Worm (Caenorhabditis elegans): ENCODE results near the gene nos-3.
"Not testable (repeated sequence)": the region's sequence is repeated elsewhere in the genome, so short reads cannot be mapped to it uniquely, and the experiment has no call there.

nos-3 gene

ce11 chrII:9717904-9718303 is 28.2 kb upstream of the nos-3 start, which contains the start of gene Y53C12A.6:
Y53C12A.6 (minus strand) TSS chrII:9718004.
- TF ChIP-seq lsy-12 (tag; optimal IDR thresholded peaks at IDR 0.05) (no peak), daf-12 (tag; optimal IDR thresholded peaks at IDR 0.05) (no peak), egl-27 (tag; optimal IDR thresholded peaks at IDR 0.05) (no peak)

- TF ChIP-seq zag-1, aly-2, nhr-237 (tag; optimal IDR thresholded peaks at IDR 0.05): not testable (repeated sequence)
Measured at ce11 chrII:9718631-9719252, 27.4 kb upstream of the nos-3 start, which contains the start of gene Y53C12A.11. Y53C12A.11 (minus strand) TSS chrII:9718698.

DNA sequence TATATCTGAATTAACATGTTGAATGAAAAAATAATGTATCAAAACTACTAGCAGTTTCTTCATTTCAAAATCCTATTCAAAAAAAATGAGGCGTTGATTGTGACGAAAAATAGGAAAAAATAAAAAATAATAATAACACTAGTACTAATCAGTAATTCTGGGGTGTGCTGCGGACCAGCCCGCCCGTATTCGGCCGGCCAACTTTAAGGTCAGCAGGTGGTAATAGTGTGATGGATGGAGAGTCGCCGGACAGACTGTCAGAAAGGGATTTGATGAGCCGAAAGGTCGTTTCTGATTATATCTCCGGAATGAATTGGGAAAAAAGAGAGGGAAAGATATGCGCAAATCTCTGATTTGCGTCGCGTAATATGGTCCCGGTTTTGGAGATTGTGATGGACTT is 21.7 kb upstream of the nos-3 start, which contains the start of gene cutl-2:
Gene cutl-2, minus strand, starts transcription at position 210 of the 400 bp plus-strand sequence.
- TF ChIP-seq tbx-2 (tag; optimal IDR thresholded peaks at IDR 0.05) (no peak), ZK546.5 (tag; optimal IDR thresholded peaks at IDR 0.05) (no peak), nhr-76 (tag; optimal IDR thresholded peaks at IDR 0.05) (no peak), pha-4 (tag; optimal IDR thresholded peaks at IDR 0.05) (no peak), fos-1 (tag; optimal IDR thresholded peaks at IDR 0.05) (no peak), aly-2 (tag; optimal IDR thresholded peaks at IDR 0.05) (no peak), nhr-77 (tag; optimal IDR thresholded peaks at IDR 0.05) (no peak), unc-39 (tag; optimal IDR thresholded peaks at IDR 0.05) (no peak), lin-39 (tag; optimal IDR thresholded peaks at IDR 0.05) (no peak), hmg-11 (tag; optimal IDR thresholded peaks at IDR 0.05) (no peak), eor-1 (tag; optimal IDR thresholded peaks at IDR 0.05) (no peak), nhr-25 (tag; optimal IDR thresholded peaks at IDR 0.05) (no peak), elt-2 (tag; optimal IDR thresholded peaks at IDR 0.05) (no peak), fkh-10 (GFP tag; optimal IDR thresholded peaks at IDR 0.05) (no peak), R02D3.7 (tag; optimal IDR thresholded peaks at IDR 0.05) (no peak), snpc-4 (tag; optimal IDR thresholded peaks at IDR 0.05) (no peak), nhr-28 (tag; optimal IDR thresholded peaks at IDR 0.05) (no peak)

DNA sequence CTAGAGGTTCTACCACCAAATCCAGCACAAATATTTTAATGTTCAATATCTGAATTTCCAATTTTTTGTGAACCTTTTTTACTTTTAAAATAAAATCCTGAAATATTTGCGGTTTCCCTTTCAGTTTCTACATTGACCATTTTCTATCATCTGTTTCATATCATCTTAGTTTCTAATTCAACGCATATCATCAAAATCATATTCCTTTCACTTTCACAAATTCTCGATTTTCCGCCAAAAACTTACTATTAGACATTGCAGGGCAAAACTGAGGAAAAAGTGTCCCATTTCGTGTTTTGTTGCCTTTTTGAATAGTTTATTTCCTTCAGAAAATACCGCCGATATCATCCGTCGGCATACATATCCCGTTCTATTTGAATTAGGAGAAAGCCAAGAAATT is 21.1 kb upstream of the nos-3 start:
- TF ChIP-seq elt-1 (tag; optimal IDR thresholded peaks at IDR 0.05) (no peak), nhr-76 (tag; optimal IDR thresholded peaks at IDR 0.05) (peak; percentile 91)

ce11 chrII:9727192-9727699 is 18.9 kb upstream of the nos-3 start:
- TF ChIP-seq ceh-28 (tag; optimal IDR thresholded peaks at IDR 0.05) = no peak
- no peak for TF ChIP-seq ceh-9 (tag; optimal IDR thresholded peaks at IDR 0.05)
- TF ChIP-seq lin-39 (tag; optimal IDR thresholded peaks at IDR 0.05) = peak; percentile 41
- TF ChIP-seq ama-1 (optimal IDR thresholded peaks at IDR 0.05) = no peak
- TF ChIP-seq egl-5 (tag; optimal IDR thresholded peaks at IDR 0.05) = peak; percentile 46
- TF ChIP-seq lin-15B (tag; optimal IDR thresholded peaks at IDR 0.05) = peak; percentile 1
- no peak for TF ChIP-seq nhr-237 (tag; optimal IDR thresholded peaks at IDR 0.05)
- peak; percentile 56 for TF ChIP-seq nfya-1 (tag; optimal IDR thresholded peaks at IDR 0.05; ENCODE audit: insufficient read depth)
- TF ChIP-seq snpc-4 (tag; optimal IDR thresholded peaks at IDR 0.05) = no peak
- TF ChIP-seq ZK546.5 (tag; optimal IDR thresholded peaks at IDR 0.05) = no peak

ce11 chrII:9728506-9728905 is 17.6 kb upstream of the nos-3 start:
- TF ChIP-seq fkh-10 (GFP tag; optimal IDR thresholded peaks at IDR 0.05) (peak; percentile 90), ceh-82 (tag; optimal IDR thresholded peaks at IDR 0.05) (no peak)

DNA sequence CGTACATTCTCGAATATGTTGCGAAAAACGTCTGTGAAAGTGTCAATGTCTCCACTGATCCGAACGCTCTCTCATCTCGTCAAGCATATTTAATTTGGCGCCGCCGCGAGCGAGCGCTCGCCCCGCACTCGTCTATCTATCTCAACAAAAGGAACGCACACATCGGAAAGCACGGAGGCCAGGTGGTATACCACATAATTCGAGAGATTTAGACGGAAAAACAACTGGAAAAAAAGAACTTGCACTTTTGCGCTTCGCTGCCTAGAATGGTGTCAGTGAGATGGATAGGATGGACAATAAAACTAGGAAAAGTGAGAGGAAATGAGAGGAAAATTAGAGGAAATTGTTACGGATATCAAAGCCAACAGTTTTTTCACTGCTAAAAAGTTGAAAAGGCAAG is 16.9 kb upstream of the nos-3 start:
- TF ChIP-seq nhr-23 (tag; optimal IDR thresholded peaks at IDR 0.05) (peak; percentile 71), ceh-28 (tag; optimal IDR thresholded peaks at IDR 0.05) (no peak), nhr-25 (tag; optimal IDR thresholded peaks at IDR 0.05) (peak; percentile 59), pha-4 (tag; optimal IDR thresholded peaks at IDR 0.05) (peak; percentile 41), lin-15B (tag; optimal IDR thresholded peaks at IDR 0.05) (peak; percentile 35), mml-1 (tag; optimal IDR thresholded peaks at IDR 0.05) (no peak)
